Fruit fly (Drosophila melanogaster) whole organism, pupa: ENCODE results near the gene ICA69.

ENCODE experiments used
- CG10348 ChIP-seq: fragments of 200-800 bp; sonication (Bioruptor generic); IDR thresholded peaks from 2 replicates; pipeline ENCODE4 v1.3.6; 2022; ENCODE audit warnings: missing biosample characterization, missing genetic modification characterization
- CG12605 ChIP-seq: fragments of 200-800 bp; sonication (Bioruptor generic); IDR thresholded peaks from 2 replicates; pipeline ENCODE4 v1.3.6; 2022; ENCODE audit warnings: missing biosample characterization, missing genetic modification characterization
- CG13204 ChIP-seq: fragments of 200-800 bp; sonication (Bioruptor generic); optimal IDR thresholded peaks from 2 replicates; lab custom pipeline; 2018; ENCODE audit warnings: missing biosample characterization, mild to moderate bottlenecking, missing genetic modification characterization, moderate library complexity
- CG14655 ChIP-seq: fragments of 200-800 bp; sonication (Bioruptor generic); optimal IDR thresholded peaks from 3 replicates; lab custom pipeline; 2017; ENCODE audit warnings: mild to moderate bottlenecking, missing biosample characterization, missing genetic modification reagents, missing genetic modification characterization
- CG15710 ChIP-seq: fragments of 200-800 bp; sonication (Bioruptor generic); optimal IDR thresholded peaks from 2 replicates; lab custom pipeline; 2018; ENCODE audit warnings: missing biosample characterization, mild to moderate bottlenecking, missing genetic modification characterization, moderate library complexity
- CG17806 ChIP-seq: fragments of 200-800 bp; sonication (Bioruptor generic); optimal IDR thresholded peaks from 2 replicates; lab custom pipeline; 2018; ENCODE audit warnings: missing biosample characterization, mild to moderate bottlenecking, missing genetic modification characterization, moderate library complexity
- CG32121 ChIP-seq: fragments of 200-800 bp; sonication (Bioruptor generic); IDR thresholded peaks from 2 replicates; pipeline ENCODE4 v1.3.6; 2022; ENCODE audit warnings: missing biosample characterization, missing genetic modification characterization
- CG34367 ChIP-seq: fragments of 200-800 bp; sonication (Bioruptor generic); optimal IDR thresholded peaks from 2 replicates; lab custom pipeline; 2018; ENCODE audit warnings: missing biosample characterization, mild to moderate bottlenecking, missing genetic modification characterization
- CG4496 ChIP-seq: fragments of 200-800 bp; sonication (Bioruptor generic); IDR thresholded peaks from 3 replicates; pipeline ENCODE4 v1.3.6; 2022; ENCODE audit warnings: missing biosample characterization, missing genetic modification characterization
- CG8159 ChIP-seq: fragments of 200-800 bp; sonication (Bioruptor generic); optimal IDR thresholded peaks from 3 replicates; lab custom pipeline; 2018; ENCODE audit warnings: missing biosample characterization, mild to moderate bottlenecking, missing genetic modification characterization, moderate library complexity
- CG8301 ChIP-seq: fragments of 200-800 bp; sonication (Bioruptor generic); optimal IDR thresholded peaks from 2 replicates; lab custom pipeline; 2018; ENCODE audit warnings: missing biosample characterization, mild to moderate bottlenecking, missing genetic modification characterization
- CG9948 ChIP-seq: fragments of 200-800 bp; sonication (Bioruptor generic); optimal IDR thresholded peaks from 2 replicates; lab custom pipeline; 2018; ENCODE audit warnings: missing biosample characterization, mild to moderate bottlenecking, missing genetic modification characterization, moderate library complexity
- D1 ChIP-seq: fragments of 200-800 bp; sonication (Bioruptor generic); optimal IDR thresholded peaks from 2 replicates; lab custom pipeline; 2018; ENCODE audit warnings: missing biosample characterization, mild to moderate bottlenecking, missing genetic modification characterization, moderate library complexity
- EcR ChIP-seq: fragments of 200-800 bp; sonication (Bioruptor generic); optimal IDR thresholded peaks from 3 replicates; lab custom pipeline; 2019; ENCODE audit warnings: missing biosample characterization, missing genetic modification characterization, mild to moderate bottlenecking, moderate library complexity, missing genetic modification reagents
- Ets98B ChIP-seq: fragments of 200-800 bp; sonication (Bioruptor generic); IDR thresholded peaks from 2 replicates; pipeline ENCODE4 v1.3.6; 2022; ENCODE audit warnings: missing biosample characterization, missing genetic modification characterization
- Pif1A ChIP-seq: fragments of 200-800 bp; sonication (Bioruptor generic); optimal IDR thresholded peaks from 3 replicates; lab custom pipeline; 2016; ENCODE audit warnings: missing biosample characterization, missing genetic modification characterization
- Pif1B ChIP-seq: fragments of 200-800 bp; sonication (Bioruptor generic); optimal IDR thresholded peaks from 3 replicates; lab custom pipeline; 2016; ENCODE audit warnings: missing biosample characterization, missing genetic modification characterization
- Snoo ChIP-seq: fragments of 200-800 bp; sonication (Bioruptor generic); optimal IDR thresholded peaks from 3 replicates; lab custom pipeline; 2017; ENCODE audit warnings: missing biosample characterization, mild to moderate bottlenecking, missing genetic modification characterization, inconsistent platforms
- fd96Ca ChIP-seq: fragments of 200-800 bp; sonication (Bioruptor generic); IDR thresholded peaks from 3 replicates; pipeline ENCODE4 v1.3.6; 2022; ENCODE audit warnings: missing biosample characterization, missing genetic modification characterization
- gl ChIP-seq: fragments of 200-800 bp; sonication (Bioruptor generic); optimal IDR thresholded peaks from 2 replicates; lab custom pipeline; 2018; ENCODE audit warnings: missing biosample characterization, mild to moderate bottlenecking, missing genetic modification characterization
- rn ChIP-seq: fragments of 200-800 bp; sonication (Bioruptor generic); IDR thresholded peaks from 2 replicates; pipeline ENCODE4 v1.3.6; 2022; ENCODE audit warnings: missing biosample characterization, missing genetic modification characterization

ICA69 gene

dm6 chr3L:21123453-21123852 is 7.8 kb upstream of the ICA69 start, which contains the start of gene CG33284:
TSS of gene CG33284 (plus strand) at chr3L:21123753.
- TF ChIP-seq Pif1B (GFP tag; lab: Kevin White, UChicago) (no peak), CG12605 (GFP tag; lab: Robert Waterston, UW) (no peak), CG10348 (GFP tag; lab: Robert Waterston, UW) (no peak), CG9948 (no peak), CG8159 (no peak), CG34367 (tag; lab: Kevin White, UChicago) (no peak), fd96Ca (no peak), CG4496 (GFP tag; lab: Robert Waterston, UW) (no peak), EcR (GFP tag; lab: Kevin White, UChicago) (no peak), CG13204 (GFP tag; lab: Kevin White, UChicago) (no peak), CG17806 (tag; lab: Kevin White, UChicago) (no peak), gl (tag; lab: Kevin White, UChicago) (no peak), CG14655 (no peak), Pif1A (GFP tag; lab: Kevin White, UChicago) (no peak), Snoo (no peak), CG8301 (tag; lab: Kevin White, UChicago) (no peak), rn (no peak), CG15710 (tag; lab: Kevin White, UChicago) (no peak), D1 (no peak)
- TF ChIP-seq, all 21 proteins: peak for 0

- no peak for TF ChIP-seq CG17806 (tag; lab: Kevin White, UChicago)
- TF ChIP-seq CG8301 (tag; lab: Kevin White, UChicago), result no peak
- no peak for TF ChIP-seq gl (tag; lab: Kevin White, UChicago)
- TF ChIP-seq CG32121 (GFP tag; lab: Robert Waterston, UW), result no peak
- no peak for TF ChIP-seq EcR (GFP tag; lab: Kevin White, UChicago)
- no peak for TF ChIP-seq Pif1B (GFP tag; lab: Kevin White, UChicago)
- TF ChIP-seq CG9948, result no peak
- no peak for TF ChIP-seq Ets98B (GFP tag; lab: Robert Waterston, UW)
- TF ChIP-seq CG12605 (GFP tag; lab: Robert Waterston, UW), result no peak
- TF ChIP-seq CG4496 (GFP tag; lab: Robert Waterston, UW), result no peak
- no peak for TF ChIP-seq D1
- no peak for TF ChIP-seq Pif1A (GFP tag; lab: Kevin White, UChicago)
- TF ChIP-seq Snoo, result no peak
- TF ChIP-seq rn, result no peak
- no peak for TF ChIP-seq CG13204 (GFP tag; lab: Kevin White, UChicago)
- TF ChIP-seq CG8159, result no peak
Observed at dm6 chr3L:21129682-21130081, 1.6 kb upstream of the ICA69 start.

dm6 chr3L:21130839-21131410 is 321 bp upstream of the ICA69 start, which contains the start of gene ko:
TSS of gene ko (minus strand) at chr3L:21131159.
- peak; percentile 16 for TF ChIP-seq EcR (GFP tag; lab: Kevin White, UChicago)
- peak; percentile 35 for TF ChIP-seq D1
- TF ChIP-seq CG17806 (tag; lab: Kevin White, UChicago), result no peak
- TF ChIP-seq Pif1B (GFP tag; lab: Kevin White, UChicago), result no peak

dm6 chr3L:21135850-21136249 is 4.6 kb downstream of the ICA69 start:
- TF ChIP-seq CG4496 (GFP tag; lab: Robert Waterston, UW) (no peak), CG8301 (tag; lab: Kevin White, UChicago) (no peak), CG34367 (tag; lab: Kevin White, UChicago) (no peak), CG8159 (no peak), CG12605 (GFP tag; lab: Robert Waterston, UW) (0 out of 2 replicates have a peak, but pooled peaks have one; percentile 13), Ets98B (GFP tag; lab: Robert Waterston, UW) (no peak)

dm6 chr3L:21136253-21136652 is 5.0 kb downstream of the ICA69 start, which contains the start of gene CG10565:
TSS of gene CG10565 (minus strand) at chr3L:21136353.
- TF ChIP-seq CG17806 (tag; lab: Kevin White, UChicago), result no peak
- TF ChIP-seq CG15710 (tag; lab: Kevin White, UChicago), result no peak
- no peak for TF ChIP-seq CG4496 (GFP tag; lab: Robert Waterston, UW)
- no peak for TF ChIP-seq CG10348 (GFP tag; lab: Robert Waterston, UW)
- no peak for TF ChIP-seq Ets98B (GFP tag; lab: Robert Waterston, UW)
- TF ChIP-seq gl (tag; lab: Kevin White, UChicago), result no peak
- no peak for TF ChIP-seq D1

- TF ChIP-seq Ets98B (GFP tag; lab: Robert Waterston, UW), result no peak
- TF ChIP-seq Snoo, result no peak
- TF ChIP-seq Pif1B (GFP tag; lab: Kevin White, UChicago), result no peak
- TF ChIP-seq, all 21 proteins: peak for 0
Observed at dm6 chr3L:21145841-21146395, 14.7 kb downstream of the ICA69 start.

dm6 chr3L:21171905-21172304 is 40.7 kb downstream of the ICA69 start, which contains the start of gene Ac78C:
TSS of gene Ac78C (minus strand) at chr3L:21171930.
- peak; percentile 79 for TF ChIP-seq gl (tag; lab: Kevin White, UChicago)
- TF ChIP-seq CG9948, result peak; percentile 75
- TF ChIP-seq CG8159, result peak; percentile 72
- TF ChIP-seq CG34367 (tag; lab: Kevin White, UChicago), result peak; percentile 67
- no peak for TF ChIP-seq EcR (GFP tag; lab: Kevin White, UChicago)
- peak; percentile 83 for TF ChIP-seq CG8301 (tag; lab: Kevin White, UChicago)
- TF ChIP-seq rn, result peak; percentile 68
- peak; percentile 93 for TF ChIP-seq fd96Ca
- TF ChIP-seq CG17806 (tag; lab: Kevin White, UChicago), result peak; percentile 80
- peak; percentile 81 for TF ChIP-seq CG14655
- peak; percentile 97 for TF ChIP-seq CG4496 (GFP tag; lab: Robert Waterston, UW)
- TF ChIP-seq CG32121 (GFP tag; lab: Robert Waterston, UW), result peak; percentile 94
- peak; percentile 42 for TF ChIP-seq CG13204 (GFP tag; lab: Kevin White, UChicago)
- peak; percentile 80 for TF ChIP-seq Pif1B (GFP tag; lab: Kevin White, UChicago)
- TF ChIP-seq Pif1A (GFP tag; lab: Kevin White, UChicago), result peak; percentile 91
- TF ChIP-seq CG12605 (GFP tag; lab: Robert Waterston, UW), result peak; percentile 92
- TF ChIP-seq CG10348 (GFP tag; lab: Robert Waterston, UW), result no peak
- TF ChIP-seq D1, result peak; percentile 47
- TF ChIP-seq Ets98B (GFP tag; lab: Robert Waterston, UW), result peak; percentile 93
- TF ChIP-seq CG15710 (tag; lab: Kevin White, UChicago), result peak; percentile 80
- peak; percentile 87 for TF ChIP-seq Snoo
